Fruit fly (Drosophila melanogaster): ENCODE results near the gene Dbct.

Gene Dbct

DNA sequence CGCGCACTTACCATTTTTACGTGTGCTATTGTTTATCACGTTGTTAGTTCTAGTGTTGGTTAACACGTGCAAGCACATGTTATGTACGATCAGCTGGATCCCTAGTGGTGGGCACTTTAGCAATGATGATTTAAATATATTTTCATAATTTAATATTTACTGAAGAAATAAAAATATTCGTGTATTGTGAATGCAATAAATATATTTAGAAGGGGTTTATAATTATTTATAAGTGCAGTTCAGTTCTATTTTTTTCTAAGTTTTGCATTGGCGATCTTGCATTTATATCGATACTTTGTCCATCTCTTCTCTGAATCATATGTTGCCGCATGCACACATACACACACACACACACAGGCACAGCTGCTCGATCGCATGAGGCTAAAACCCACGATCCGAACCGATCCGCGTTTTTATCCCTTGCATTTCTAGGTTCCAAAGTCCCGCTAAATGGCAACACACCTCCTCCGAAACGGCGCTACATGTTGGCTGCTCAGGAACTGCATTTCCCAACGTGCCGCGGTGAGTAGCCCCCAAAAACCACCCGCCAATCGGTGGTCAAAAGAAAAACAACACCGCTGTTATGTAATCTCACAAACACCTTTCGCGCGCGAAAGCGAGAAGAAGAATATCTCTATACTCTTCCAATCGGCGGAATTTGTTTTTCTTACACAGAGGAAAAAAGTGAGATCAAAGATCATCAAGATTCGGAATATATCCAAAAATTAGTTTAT, at the start of gene Dbct, which contains the start of gene CG15027 (continued):
- no peak for TF ChIP-seq CG7271 (tag; optimal IDR thresholded peaks at IDR 0.05)
- TF ChIP-seq lilli (GFP tag; optimal IDR thresholded peaks at IDR 0.05) = peak; percentile 60
- TF ChIP-seq Nf-YC (tag; optimal IDR thresholded peaks at IDR 0.05) = peak; percentile 76
- TF ChIP-seq Sry-β (GFP tag; optimal IDR thresholded peaks at IDR 0.05) = no peak
- peak; percentile 76 for TF ChIP-seq CoRest (tag; optimal IDR thresholded peaks at IDR 0.05)
- TF ChIP-seq zen (tag; optimal IDR thresholded peaks at IDR 0.05) = peak; percentile 57
- no peak for TF ChIP-seq CG6175 (GFP tag; IDR thresholded peaks at IDR 0.05)
- TF ChIP-seq org-1 (GFP tag; optimal IDR thresholded peaks at IDR 0.05) = peak; percentile 28
- TF ChIP-seq Atf6 (GFP tag; IDR thresholded peaks at IDR 0.05) = peak; percentile 49
- TF ChIP-seq CG13624 (GFP tag; optimal IDR thresholded peaks at IDR 0.05) = no peak
- TF ChIP-seq CG8290 (GFP tag; optimal IDR thresholded peaks at IDR 0.05) = peak; percentile 57
- TF ChIP-seq CG8290 (tag; optimal IDR thresholded peaks at IDR 0.05) = peak in 1 of 2 experiments; percentile 41
- TF ChIP-seq vnd (GFP tag; IDR thresholded peaks at IDR 0.05; ENCODE audit: partially characterized antibody) = 0 out of 3 replicates have a peak, but pooled peaks have one; percentile 57
- TF ChIP-seq cato (GFP tag; optimal IDR thresholded peaks at IDR 0.05; ENCODE audit: borderline replicate concordance) = peak; percentile 2
- peak; percentile 74; the same call in 2 of the 3 replicates for TF ChIP-seq Dbx (GFP tag; IDR thresholded peaks at IDR 0.05)
- 0 out of 3 replicates have a peak, but pooled peaks have one; percentile 41 for TF ChIP-seq CG14860 (GFP tag; IDR thresholded peaks at IDR 0.05; ENCODE audit: partially characterized antibody)
- peak; percentile 73; the same call in 2 of the 3 replicates for TF ChIP-seq CG34224 (GFP tag; IDR thresholded peaks at IDR 0.05; ENCODE audit: partially characterized antibody)
- peak; percentile 27 for TF ChIP-seq CG4617 (GFP tag; optimal IDR thresholded peaks at IDR 0.05; ENCODE audit: borderline replicate concordance)
- TF ChIP-seq kni (GFP tag; optimal IDR thresholded peaks at IDR 0.05) = no peak
- no peak for TF ChIP-seq bab2 (GFP tag; optimal IDR thresholded peaks at IDR 0.05)
- TF ChIP-seq CG4820 (GFP tag; optimal IDR thresholded peaks at IDR 0.05) = peak; percentile 44
- no peak for TF ChIP-seq zfh2 (GFP tag; optimal IDR thresholded peaks at IDR 0.05)
- no peak for TF ChIP-seq CG31365 (tag; optimal IDR thresholded peaks at IDR 0.05)
- TF ChIP-seq Dip2 (GFP tag; IDR thresholded peaks at IDR 0.05) = no peak
- peak; percentile 63 for TF ChIP-seq CG10366 (GFP tag; IDR thresholded peaks at IDR 0.05)
- peak; percentile 42 for TF ChIP-seq Fer2 (tag; optimal IDR thresholded peaks at IDR 0.05)
- peak; percentile 11; the same call in 1 of the 2 replicates for TF ChIP-seq Oaz (GFP tag; IDR thresholded peaks at IDR 0.05)
- TF ChIP-seq CG1602 (GFP tag; optimal IDR thresholded peaks at IDR 0.05) = peak; percentile 55
- peak; percentile 71 for TF ChIP-seq CG32532 (GFP tag; IDR thresholded peaks at IDR 0.05)
- peak; percentile 62; the same call in 2 of the 3 replicates for TF ChIP-seq HLH4C (GFP tag; IDR thresholded peaks at IDR 0.05; ENCODE audit: partially characterized antibody)
- TF ChIP-seq al (GFP tag; IDR thresholded peaks at IDR 0.05) = peak; percentile 64
- no peak for TF ChIP-seq slp2 (GFP tag; optimal IDR thresholded peaks at IDR 0.05)
- TF ChIP-seq Dad (GFP tag; optimal IDR thresholded peaks at IDR 0.05) = no peak
- peak; percentile 75 for TF ChIP-seq CG2678 (tag; optimal IDR thresholded peaks at IDR 0.05)
- peak; percentile 30; the same call in 1 of the 2 replicates for TF ChIP-seq Drgx (GFP tag; IDR thresholded peaks at IDR 0.05)
- no peak for TF ChIP-seq CG12236 (GFP tag; optimal IDR thresholded peaks at IDR 0.05)
- TF ChIP-seq BEAF-32 (GFP tag; optimal IDR thresholded peaks at IDR 0.05) = peak; percentile 81
- TF ChIP-seq CG1529 (GFP tag; optimal IDR thresholded peaks at IDR 0.05) = peak; percentile 24
- peak; percentile 62 for TF ChIP-seq Chrac-16 (GFP tag; optimal IDR thresholded peaks at IDR 0.05)
- TF ChIP-seq ham (GFP tag; IDR thresholded peaks at IDR 0.05) = no peak
- TF ChIP-seq Ptx1 (GFP tag; IDR thresholded peaks at IDR 0.05) = peak; percentile 77
- TF ChIP-seq danr (GFP tag; IDR thresholded peaks at IDR 0.05) = peak; percentile 64
- TF ChIP-seq CG10274 (GFP tag; optimal IDR thresholded peaks at IDR 0.05) = no peak
- peak; percentile 63; the same call in 1 of the 2 replicates for TF ChIP-seq ranshi (GFP tag; IDR thresholded peaks at IDR 0.05)
- peak; percentile 68; the same call in 1 of the 2 replicates for TF ChIP-seq CG32767 (GFP tag; IDR thresholded peaks at IDR 0.05)
- peak; percentile 35 for TF ChIP-seq CG3281 (GFP tag; optimal IDR thresholded peaks at IDR 0.05)
- peak; percentile 75 for TF ChIP-seq dmrt11E (tag; optimal IDR thresholded peaks at IDR 0.05)
- TF ChIP-seq CG18599 (GFP tag; optimal IDR thresholded peaks at IDR 0.05) = peak; percentile 53
- TF ChIP-seq grau (tag; optimal IDR thresholded peaks at IDR 0.05) = peak; percentile 73

All from whole organism, embryonic.